Worm (Caenorhabditis elegans): ENCODE results near the gene Y43F4A.4.

DNA sequence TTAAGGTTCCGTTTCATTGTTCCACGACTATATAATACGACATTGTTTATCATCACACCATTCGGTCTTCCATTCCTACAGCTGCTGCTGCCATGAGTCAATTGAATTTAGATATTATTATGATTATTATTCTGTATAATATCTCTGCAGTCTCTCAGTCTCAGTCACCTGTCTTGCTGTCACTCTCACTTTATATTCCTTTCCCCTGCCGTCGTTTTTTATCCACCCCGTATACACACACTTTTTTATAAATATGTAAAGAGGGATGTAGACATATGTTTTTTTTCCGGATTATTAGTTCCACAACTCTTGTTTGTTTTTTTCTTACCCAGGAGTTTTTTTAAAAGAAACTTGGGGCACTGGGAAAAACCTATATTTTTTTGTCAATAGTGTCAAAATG, 26.8 kb downstream of the Y43F4A.4 start:
- TF ChIP-seq him-1 (tag; optimal IDR thresholded peaks at IDR 0.05) (no peak), W03F9.2 (tag; optimal IDR thresholded peaks at IDR 0.05) (no peak), dao-5 (tag; optimal IDR thresholded peaks at IDR 0.05) (no peak)

Measured in whole organism, L4/young adult.